Worm (Caenorhabditis elegans): ENCODE data around the gene srg-44.

DNA sequence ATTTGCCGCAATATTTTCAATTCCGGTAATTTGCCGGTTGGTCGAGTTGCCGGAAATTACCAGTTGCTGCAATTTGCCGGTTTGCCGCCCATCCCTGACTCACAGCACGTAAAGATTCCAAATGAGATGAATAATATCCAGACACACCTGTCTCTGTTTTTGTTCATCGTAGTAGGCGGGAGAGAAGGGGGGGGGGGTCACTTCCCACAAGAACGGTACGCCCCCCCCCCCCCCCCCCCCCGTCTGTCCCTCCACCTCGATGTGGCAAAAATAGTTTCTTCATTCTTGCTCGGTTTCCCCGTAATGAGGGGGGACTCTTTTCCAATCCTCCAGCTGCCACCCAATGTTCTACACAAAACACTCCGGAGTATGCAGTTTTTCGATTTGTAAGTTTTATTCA is 48.5 kb downstream of the srg-44 start, which contains the start of gene fbxb-7:
- no peak for TF ChIP-seq elt-2 (tag; optimal IDR thresholded peaks at IDR 0.05)
- TF ChIP-seq nfya-1 (tag; optimal IDR thresholded peaks at IDR 0.05): no peak
- TF ChIP-seq ztf-16 (tag; optimal IDR thresholded peaks at IDR 0.05): no peak
- TF ChIP-seq ceh-9 (tag; optimal IDR thresholded peaks at IDR 0.05): no peak
- TF ChIP-seq mec-3 (tag; optimal IDR thresholded peaks at IDR 0.05; ENCODE audit: borderline replicate concordance): no peak
- no peak for TF ChIP-seq hlh-15 (tag; optimal IDR thresholded peaks at IDR 0.05)
- TF ChIP-seq ama-1 (optimal IDR thresholded peaks at IDR 0.05): no peak
- no peak for TF ChIP-seq F13H6.1 (tag; optimal IDR thresholded peaks at IDR 0.05)
- TF ChIP-seq ceh-6 (GFP tag; optimal IDR thresholded peaks at IDR 0.05): no peak
- no peak for TF ChIP-seq eyg-1 (tag; optimal IDR thresholded peaks at IDR 0.05)
- no peak for TF ChIP-seq ceh-22 (tag; optimal IDR thresholded peaks at IDR 0.05)
- no peak for TF ChIP-seq nhr-11 (tag; optimal IDR thresholded peaks at IDR 0.05)

All from whole organism, late embryonic.